Worm (Caenorhabditis elegans): ENCODE measurements around the gene ugt-23.

Gene ugt-23

ce11 chrX:9934009-9934323 is 9.0 kb upstream of the ugt-23 start (continued):
- no peak for TF ChIP-seq daf-12 (tag; optimal IDR thresholded peaks at IDR 0.05)
- no peak for TF ChIP-seq hlh-30 (tag; optimal IDR thresholded peaks at IDR 0.05; ENCODE audit: insufficient read depth)

DNA sequence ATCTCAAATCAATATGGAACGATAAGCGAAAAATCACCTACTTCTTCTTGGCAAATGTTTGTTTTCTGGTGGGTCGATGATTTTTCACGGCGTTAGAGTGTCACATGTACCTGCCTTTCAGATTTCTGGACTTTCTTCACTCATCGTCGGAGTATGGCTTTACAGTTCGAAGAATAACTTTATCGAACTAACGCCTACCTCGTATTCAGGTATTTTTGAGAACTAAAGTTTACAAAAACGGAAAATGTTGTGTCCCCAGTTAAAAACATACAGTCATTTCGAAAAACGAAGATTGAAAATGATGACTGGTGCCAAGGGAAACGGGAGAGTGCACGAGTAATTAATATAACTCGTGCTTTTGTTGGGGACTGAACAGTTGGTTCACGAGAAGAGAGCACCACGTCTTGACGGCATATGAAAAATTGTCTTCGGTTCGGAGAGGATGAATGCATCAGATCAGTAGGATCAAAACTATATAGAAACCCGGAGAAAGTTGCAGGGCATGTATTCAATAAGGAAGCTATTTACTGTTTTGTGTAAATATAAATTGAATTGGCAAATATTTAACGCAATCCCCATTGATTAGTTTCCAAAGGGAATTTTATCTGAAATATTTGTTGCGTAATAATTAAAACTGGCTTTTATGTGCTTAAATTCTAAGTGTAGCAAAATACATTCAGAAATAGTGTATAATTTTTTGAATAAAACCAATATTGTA is 8.5 kb upstream of the ugt-23 start:
- peak; percentile 32 for TF ChIP-seq hlh-30 (tag; optimal IDR thresholded peaks at IDR 0.05; ENCODE audit: insufficient read depth)
- TF ChIP-seq vab-7 (GFP tag; IDR thresholded peaks at IDR 0.05), result no peak
- no peak for TF ChIP-seq ceh-20 (GFP tag; IDR thresholded peaks at IDR 0.05)
- no peak for TF ChIP-seq daf-16 (GFP tag; optimal IDR thresholded peaks at IDR 0.05)
- peak; percentile 11 for TF ChIP-seq daf-16 (tag; optimal IDR thresholded peaks at IDR 0.05)
- no peak for TF ChIP-seq lin-29 (GFP tag; IDR thresholded peaks at IDR 0.05)
- TF ChIP-seq hif-1 (tag; optimal IDR thresholded peaks at IDR 0.05), result no peak
- TF ChIP-seq nhr-6 (tag; optimal IDR thresholded peaks at IDR 0.05), result no peak
- no peak for TF ChIP-seq spr-1 (tag; optimal IDR thresholded peaks at IDR 0.05)
- peak in 1 of 2 experiments; percentile 65 for TF ChIP-seq unc-62 (GFP tag; optimal IDR thresholded peaks at IDR 0.05 in 1 of 2)
- TF ChIP-seq unc-62 (tag; optimal IDR thresholded peaks at IDR 0.05), result no peak
- TF ChIP-seq rbr-2 (tag; optimal IDR thresholded peaks at IDR 0.05), result no peak

- no peak for TF ChIP-seq snpc-4 (tag; optimal IDR thresholded peaks at IDR 0.05)
- no peak for TF ChIP-seq unc-130 (GFP tag; optimal IDR thresholded peaks at IDR 0.05)
- peak; percentile 81 for TF ChIP-seq mxl-3 (GFP tag; optimal IDR thresholded peaks at IDR 0.05)
- no peak for TF ChIP-seq cey-2 (tag; optimal IDR thresholded peaks at IDR 0.05; ENCODE audit: borderline replicate concordance, insufficient read depth)
- no peak for TF ChIP-seq saeg-2 (GFP tag; IDR thresholded peaks at IDR 0.05)
- TF ChIP-seq mdl-1 (tag; optimal IDR thresholded peaks at IDR 0.05), result peak; percentile 28 to 79
- TF ChIP-seq nhr-111 (GFP tag; optimal IDR thresholded peaks at IDR 0.05), result no peak
- TF ChIP-seq arid-1 (GFP tag; conservative IDR thresholded peaks at IDR 0.05), result no peak; the same call in 1 of the 2 replicates
- TF ChIP-seq D1046.2 (GFP tag; IDR thresholded peaks at IDR 0.05), result no peak
- peak; percentile 70 for TF ChIP-seq nhr-6 (tag; optimal IDR thresholded peaks at IDR 0.05)
- TF ChIP-seq aly-2 (tag; optimal IDR thresholded peaks at IDR 0.05), result no peak
- TF ChIP-seq mdt-29 (GFP tag; IDR thresholded peaks at IDR 0.05), result no peak
- no peak for TF ChIP-seq F49E8.2 (tag; optimal IDR thresholded peaks at IDR 0.05; ENCODE audit: borderline replicate concordance)
- TF ChIP-seq rbr-2 (tag; optimal IDR thresholded peaks at IDR 0.05), result peak; percentile 79
- no peak for TF ChIP-seq F44E2.7 (GFP tag; IDR thresholded peaks at IDR 0.05)
- TF ChIP-seq dmd-9 (GFP tag; IDR thresholded peaks at IDR 0.05), result no peak
- 0 out of 2 replicates have a peak, but pooled peaks have one; percentile 32 for TF ChIP-seq lin-1 (GFP tag; IDR thresholded peaks at IDR 0.05)
- TF ChIP-seq attf-4 (tag; optimal IDR thresholded peaks at IDR 0.05), result no peak
- peak; percentile 73 for TF ChIP-seq ama-1 (optimal IDR thresholded peaks at IDR 0.05)
- TF ChIP-seq ceh-28 (tag; optimal IDR thresholded peaks at IDR 0.05), result peak; percentile 47
- TF ChIP-seq nhr-76 (tag; optimal IDR thresholded peaks at IDR 0.05), result no peak
- TF ChIP-seq ceh-32 (tag; optimal IDR thresholded peaks at IDR 0.05; ENCODE audit: poor library complexity), result no peak
- no peak for TF ChIP-seq ZK546.5 (tag; optimal IDR thresholded peaks at IDR 0.05)
- TF ChIP-seq lim-7 (GFP tag; IDR thresholded peaks at IDR 0.05), result no peak
- no peak for TF ChIP-seq lin-29 (GFP tag; IDR thresholded peaks at IDR 0.05)
- TF ChIP-seq egl-27 (tag; optimal IDR thresholded peaks at IDR 0.05), result no peak
- peak in 1 of 2 experiments; percentile 100 for TF ChIP-seq unc-62 (GFP tag; optimal IDR thresholded peaks at IDR 0.05 in 1 of 2)
- no peak for TF ChIP-seq unc-62 (tag; optimal IDR thresholded peaks at IDR 0.05)
- TF ChIP-seq hlh-30 (tag; optimal IDR thresholded peaks at IDR 0.05; ENCODE audit: insufficient read depth), result peak; percentile 77
- no peak for TF ChIP-seq Y48G9A.11 (GFP tag; IDR thresholded peaks at IDR 0.05)
- TF ChIP-seq php-3 (GFP tag; IDR thresholded peaks at IDR 0.05), result peak; percentile 69
- peak; percentile 40; the same call in 1 of the 2 replicates for TF ChIP-seq madf-9 (GFP tag; conservative IDR thresholded peaks at IDR 0.05)
- TF ChIP-seq Y75B8A.6 (GFP tag; IDR thresholded peaks at IDR 0.05), result no peak
- TF ChIP-seq lin-38 (GFP tag; IDR thresholded peaks at IDR 0.05), result peak; percentile 60
- TF ChIP-seq ceh-82 (tag; optimal IDR thresholded peaks at IDR 0.05), result no peak
- TF ChIP-seq mes-2 (tag; optimal IDR thresholded peaks at IDR 0.05; ENCODE audit: poor library complexity, severe bottlenecking), result peak; percentile 72
- peak; percentile 89 for TF ChIP-seq hlh-11 (tag; optimal IDR thresholded peaks at IDR 0.05)
- 0 out of 2 replicates have a peak, but pooled peaks have one; percentile 40 for TF ChIP-seq egl-43 (GFP tag; IDR thresholded peaks at IDR 0.05)
Observed at ce11 chrX:9932226-9932773, 7.3 kb upstream of the ugt-23 start, which contains the start of gene tsp-21. Gene tsp-21, plus strand, starts transcription at chrX:9932371.
